Fruit fly (Drosophila melanogaster) whole organism, prepupa: Measurements from ENCODE around the gene CG42271.

ENCODE experiments used
- Blimp-1 ChIP-seq: fragments of 200-800 bp; sonication (Bioruptor generic); optimal IDR thresholded peaks from 3 replicates; lab custom pipeline; 2017; ENCODE audit warnings: missing biosample characterization, missing genetic modification characterization, mild to moderate bottlenecking, moderate library complexity, missing genetic modification reagents
- CG8632 ChIP-seq: fragments of 200-800 bp; sonication (Bioruptor generic); optimal IDR thresholded peaks from 3 replicates; lab custom pipeline; 2016; ENCODE audit warnings: missing biosample characterization, missing genetic modification characterization
- Eip78C ChIP-seq: fragments of 200-800 bp; sonication (Bioruptor generic); peaks from one replicate; lab custom pipeline; 2016; ENCODE audit warnings: missing biosample characterization, missing genetic modification characterization
- Met ChIP-seq: fragments of 200-800 bp; sonication (Bioruptor generic); optimal IDR thresholded peaks from 3 replicates; lab custom pipeline; 2016; ENCODE audit warnings: missing biosample characterization, missing genetic modification characterization
- Sox102F ChIP-seq: fragments of 200-800 bp; sonication (Bioruptor generic); optimal IDR thresholded peaks from 2 replicates; lab custom pipeline; 2016; ENCODE audit warnings: missing biosample characterization, mild to moderate bottlenecking, missing genetic modification characterization
- achi ChIP-seq: fragments of 200-800 bp; sonication (Bioruptor generic); optimal IDR thresholded peaks from 3 replicates; lab custom pipeline; 2016; ENCODE audit warnings: missing biosample characterization, missing genetic modification characterization
- eg ChIP-seq: fragments of 200-800 bp; sonication (Bioruptor generic); IDR thresholded peaks from 3 replicates; pipeline ENCODE4 v1.3.6; 2022; ENCODE audit warnings: missing biosample characterization, missing genetic modification characterization
- lz ChIP-seq: fragments of 200-800 bp; sonication (Bioruptor generic); optimal IDR thresholded peaks from 3 replicates; lab custom pipeline; 2016; ENCODE audit warnings: missing biosample characterization, missing genetic modification characterization
- svp ChIP-seq: fragments of 200-800 bp; sonication (Bioruptor generic); peaks from one replicate; lab custom pipeline; 2016; ENCODE audit warnings: missing biosample characterization, missing genetic modification characterization
- topi ChIP-seq: fragments of 200-800 bp; sonication (Bioruptor generic); optimal IDR thresholded peaks from 3 replicates; lab custom pipeline; 2016; ENCODE audit warnings: missing biosample characterization, missing genetic modification characterization

DNA sequence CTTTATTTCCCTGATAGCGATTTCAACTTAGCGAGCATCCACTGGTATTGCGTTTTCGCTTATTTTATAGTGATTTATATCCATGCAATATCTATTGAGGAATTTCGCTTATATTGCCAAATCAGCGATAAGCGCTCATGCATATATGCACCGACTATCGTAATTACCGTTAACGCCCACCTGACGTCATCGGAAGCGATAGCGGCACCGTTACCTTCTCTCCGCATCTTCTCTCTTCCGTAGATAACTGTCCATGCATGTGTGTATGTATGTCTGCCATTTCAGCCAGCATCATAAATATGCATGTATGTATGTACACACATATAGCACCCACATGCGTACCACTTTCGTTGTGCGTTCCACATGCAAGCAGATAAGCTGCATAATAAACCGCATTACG lies 12.7 kb downstream of the CG42271 start:
- no peak for TF ChIP-seq Blimp-1 (GFP tag; lab: Kevin White, UChicago)
- TF ChIP-seq svp (GFP tag; lab: Kevin White, UChicago): no peak
- no peak for TF ChIP-seq lz (GFP tag; lab: Kevin White, UChicago)
- TF ChIP-seq CG8632 (GFP tag; lab: Kevin White, UChicago): no peak
- TF ChIP-seq Eip78C: peak; percentile 49
- TF ChIP-seq achi (GFP tag; lab: Kevin White, UChicago): no peak
- no peak for TF ChIP-seq Met
- no peak for TF ChIP-seq eg (GFP tag; lab: Robert Waterston, UW)
- TF ChIP-seq Sox102F (GFP tag; lab: Kevin White, UChicago): no peak
- no peak for TF ChIP-seq topi
